Fruit fly (Drosophila melanogaster) whole organism, embryonic: ENCODE data around the gene moody.
A peak's percentile ranks its signal among the peaks of the same experiment; 100 is the strongest.

Source experiments
- CG10267 ChIP-seq: fragments of 200-800 bp; sonication (Bioruptor generic); optimal IDR thresholded peaks from 2 replicates; lab custom pipeline; 2018; ENCODE audit warnings: missing biosample characterization, mild to moderate bottlenecking, missing genetic modification characterization, moderate library complexity
- CG10462 ChIP-seq: fragments of 200-800 bp; sonication (Bioruptor generic); optimal IDR thresholded peaks from 2 replicates; lab custom pipeline; 2016; ENCODE audit warnings: missing biosample characterization, missing genetic modification characterization
- CG12659 ChIP-seq: fragments of 200-800 bp; sonication (Bioruptor generic); optimal IDR thresholded peaks from 3 replicates; lab custom pipeline; 2017; ENCODE audit warnings: mild to moderate bottlenecking, missing biosample characterization, missing genetic modification reagents, missing genetic modification characterization
- CG12744 ChIP-seq: fragments of 200-800 bp; sonication (Bioruptor generic); optimal IDR thresholded peaks from 2 replicates; lab custom pipeline; 2016; ENCODE audit warnings: missing biosample characterization, missing genetic modification characterization
- CG12769 ChIP-seq: fragments of 200-800 bp; sonication (Bioruptor generic); optimal IDR thresholded peaks from 2 replicates; lab custom pipeline; 2019; ENCODE audit warnings: missing biosample characterization, mild to moderate bottlenecking, missing genetic modification characterization, moderate library complexity
- CG13894 ChIP-seq: fragments of 200-800 bp; sonication (Bioruptor generic); optimal IDR thresholded peaks from 3 replicates; lab custom pipeline; 2018; ENCODE audit warnings: missing biosample characterization, mild to moderate bottlenecking, missing genetic modification characterization, moderate library complexity
- CG14667 ChIP-seq: fragments of 200-800 bp; sonication (Bioruptor generic); IDR thresholded peaks from 2 replicates; pipeline ENCODE4 v1.3.6; 2022; ENCODE audit warnings: missing biosample characterization, missing genetic modification characterization
- CG14860 ChIP-seq: fragments of 200-800 bp; sonication (Bioruptor generic); IDR thresholded peaks from 3 replicates; pipeline ENCODE4 v1.3.6; 2022; ENCODE audit warnings: missing biosample characterization, missing genetic modification characterization; ENCODE audit not compliant: partially characterized antibody
- CG1602 ChIP-seq: fragments of 200-800 bp; sonication (Bioruptor generic); optimal IDR thresholded peaks from 3 replicates; lab custom pipeline; 2016; ENCODE audit warnings: missing biosample characterization, missing genetic modification characterization
- CG2116 ChIP-seq: fragments of 200-800 bp; sonication (Bioruptor generic); optimal IDR thresholded peaks from 3 replicates; lab custom pipeline; 2018; ENCODE audit warnings: missing biosample characterization, mild to moderate bottlenecking, missing genetic modification characterization
- CG2129 ChIP-seq: fragments of 200-800 bp; sonication (Bioruptor generic); IDR thresholded peaks from 2 replicates; pipeline ENCODE4 v1.3.6; 2022; ENCODE audit warnings: missing biosample characterization, missing genetic modification characterization; ENCODE audit not compliant: partially characterized antibody
- CG2875 ChIP-seq: fragments of 200-800 bp; sonication (Bioruptor generic); optimal IDR thresholded peaks from 2 replicates; lab custom pipeline; 2017; ENCODE audit warnings: missing biosample characterization, mild to moderate bottlenecking, missing genetic modification characterization, missing genetic modification reagents
- CG32772 ChIP-seq: fragments of 200-800 bp; sonication (Bioruptor generic); IDR thresholded peaks from 2 replicates; pipeline ENCODE4 v1.3.6; 2022; ENCODE audit warnings: missing biosample characterization, missing genetic modification characterization
- CG3838 ChIP-seq: fragments of 200-800 bp; sonication (Bioruptor generic); optimal IDR thresholded peaks from 3 replicates; lab custom pipeline; 2016; ENCODE audit warnings: missing biosample characterization, missing genetic modification characterization
- CG42726 ChIP-seq: fragments of 200-800 bp; sonication (Bioruptor generic); IDR thresholded peaks from 2 replicates; pipeline ENCODE4 v1.3.6; 2022; ENCODE audit warnings: missing biosample characterization, missing genetic modification characterization; ENCODE audit not compliant: partially characterized antibody
- CG4617 ChIP-seq: fragments of 200-800 bp; sonication (Bioruptor generic); optimal IDR thresholded peaks from 3 replicates; lab custom pipeline; 2016; ENCODE audit warnings: missing biosample characterization, missing genetic modification characterization, borderline replicate concordance
- CG6765 ChIP-seq: fragments of 200-800 bp; sonication (Bioruptor generic); optimal IDR thresholded peaks from 3 replicates; lab custom pipeline; 2017; ENCODE audit warnings: missing biosample characterization, mild to moderate bottlenecking, missing genetic modification characterization
- CG7839 ChIP-seq: fragments of 200-800 bp; sonication (Bioruptor generic); optimal IDR thresholded peaks from 3 replicates; lab custom pipeline; 2018; ENCODE audit warnings: missing biosample characterization, mild to moderate bottlenecking, missing genetic modification characterization, moderate library complexity
- CG9727 ChIP-seq: fragments of 200-800 bp; sonication (Bioruptor generic); optimal IDR thresholded peaks from 3 replicates; lab custom pipeline; 2017; ENCODE audit warnings: missing biosample characterization, mild to moderate bottlenecking, missing genetic modification characterization
- Camta ChIP-seq: fragments of 200-800 bp; sonication (Bioruptor generic); optimal IDR thresholded peaks from 2 replicates; lab custom pipeline; 2016; ENCODE audit warnings: missing biosample characterization, missing genetic modification characterization
- CoRest ChIP-seq: fragments of 200-800 bp; sonication (Bioruptor generic); optimal IDR thresholded peaks from 3 replicates; lab custom pipeline; 2018; ENCODE audit warnings: missing biosample characterization, mild to moderate bottlenecking, missing genetic modification characterization, moderate library complexity
- Dip3 ChIP-seq: fragments of 200-800 bp; sonication (Bioruptor generic); optimal IDR thresholded peaks from 3 replicates; lab custom pipeline; 2016; ENCODE audit warnings: missing biosample characterization, missing genetic modification characterization
- Dll ChIP-seq: fragments of 200-800 bp; sonication (Bioruptor generic); IDR thresholded peaks from 4 replicates; pipeline ENCODE4 v1.3.6; 2022; ENCODE audit warnings: missing biosample characterization, missing genetic modification characterization; ENCODE audit not compliant: partially characterized antibody
- E2f2 ChIP-seq: fragments of 200-800 bp; sonication (Bioruptor generic); IDR thresholded peaks from 2 replicates; pipeline ENCODE4 v1.3.6; 2022; ENCODE audit warnings: missing biosample characterization, missing genetic modification characterization
- Eip74EF ChIP-seq, 2 experiments: fragments of 200-800 bp in 1 of 2; fragments of >200 bp in 1 of 2; sonication (Bioruptor generic) in 1 of 2; optimal IDR thresholded peaks; 2 replicates each; lab custom pipeline; 2017 to 2019; ENCODE audit warnings: missing biosample characterization in 2 of 2, missing genetic modification characterization in 2 of 2, mild to moderate bottlenecking in 1 of 2, moderate library complexity in 1 of 2
- H15 ChIP-seq: fragments of 200-800 bp; sonication (Bioruptor generic); IDR thresholded peaks from 3 replicates; pipeline ENCODE4 v1.3.6; 2022; ENCODE audit warnings: missing biosample characterization, missing genetic modification characterization
- HLH3B ChIP-seq: fragments of 200-800 bp; sonication (Bioruptor generic); IDR thresholded peaks from 2 replicates; pipeline ENCODE4 v1.3.6; 2022; ENCODE audit warnings: missing biosample characterization, missing genetic modification characterization
- Hr39 ChIP-seq: fragments of >200 bp; optimal IDR thresholded peaks from 2 replicates; lab custom pipeline; 2017
- Hsf ChIP-seq: fragments of 200-800 bp; sonication (Bioruptor generic); optimal IDR thresholded peaks from 3 replicates; lab custom pipeline; 2016; ENCODE audit warnings: missing biosample characterization, missing genetic modification characterization
- NfI ChIP-seq: fragments of 200-800 bp; sonication (Bioruptor generic); optimal IDR thresholded peaks from 3 replicates; lab custom pipeline; 2018; ENCODE audit warnings: missing biosample characterization, mild to moderate bottlenecking, missing genetic modification characterization, moderate library complexity
- PHDP ChIP-seq: fragments of 200-800 bp; sonication (Bioruptor generic); optimal IDR thresholded peaks from 3 replicates; lab custom pipeline; 2018; ENCODE audit warnings: missing biosample characterization, mild to moderate bottlenecking, missing genetic modification characterization, moderate library complexity
- Rx ChIP-seq: fragments of 200-800 bp; sonication (Bioruptor generic); IDR thresholded peaks from 2 replicates; pipeline ENCODE4 v1.3.6; 2022; ENCODE audit warnings: missing biosample characterization, missing genetic modification characterization
- Sin3A ChIP-seq: fragments of >200 bp; optimal IDR thresholded peaks from 2 replicates; lab custom pipeline; 2018
- Sry-β ChIP-seq: fragments of 200-800 bp; sonication (Bioruptor generic); optimal IDR thresholded peaks from 2 replicates; lab custom pipeline; 2018; ENCODE audit warnings: missing biosample characterization, mild to moderate bottlenecking, missing genetic modification characterization, moderate library complexity
- Sry-δ ChIP-seq: fragments of 200-800 bp; sonication (Bioruptor generic); optimal IDR thresholded peaks from 2 replicates; lab custom pipeline; 2016; ENCODE audit warnings: missing biosample characterization, missing genetic modification characterization
- Stat92E ChIP-seq, 3 experiments: fragments of >200 bp in 2 of 3; fragments of 200-800 bp in 1 of 3; sonication (Bioruptor generic) in 1 of 3; optimal IDR thresholded peaks; 2 replicates each; lab custom pipeline; 2017 to 2019; ENCODE audit warnings: missing biosample characterization in 3 of 3, missing genetic modification characterization in 3 of 3, mild to moderate bottlenecking in 1 of 3, moderate library complexity in 1 of 3
- YL-1 ChIP-seq: fragments of 200-800 bp; sonication (Bioruptor generic); optimal IDR thresholded peaks from 3 replicates; lab custom pipeline; 2017; ENCODE audit warnings: missing biosample characterization, mild to moderate bottlenecking, missing genetic modification characterization
- amos ChIP-seq: fragments of 200-800 bp; sonication (Bioruptor generic); IDR thresholded peaks from 2 replicates; pipeline ENCODE4 v1.3.6; 2022; ENCODE audit warnings: missing biosample characterization, missing genetic modification characterization; ENCODE audit not compliant: partially characterized antibody
- ato ChIP-seq: fragments of 200-800 bp; sonication (Bioruptor generic); IDR thresholded peaks from 2 replicates; pipeline ENCODE4 v1.3.6; 2022; ENCODE audit warnings: missing biosample characterization, missing genetic modification characterization; ENCODE audit not compliant: partially characterized antibody
- bbx ChIP-seq: fragments of 200-800 bp; sonication (Bioruptor generic); IDR thresholded peaks from 2 replicates; pipeline ENCODE4 v1.3.6; 2022; ENCODE audit warnings: missing biosample characterization, missing genetic modification characterization; ENCODE audit not compliant: partially characterized antibody
- fru ChIP-seq: fragments of >200 bp; optimal IDR thresholded peaks from 2 replicates; lab custom pipeline; 2017
- gcm ChIP-seq: fragments of 200-800 bp; sonication (Bioruptor generic); optimal IDR thresholded peaks from 2 replicates; lab custom pipeline; 2019; ENCODE audit warnings: missing biosample characterization, mild to moderate bottlenecking, missing genetic modification characterization, moderate library complexity
- gsb ChIP-seq: fragments of 200-800 bp; sonication (Bioruptor generic); IDR thresholded peaks from 2 replicates; pipeline ENCODE4 v1.3.6; 2022; ENCODE audit warnings: missing biosample characterization, missing genetic modification characterization
- her ChIP-seq: fragments of 200-800 bp; sonication (Bioruptor generic); optimal IDR thresholded peaks from 2 replicates; lab custom pipeline; 2016; ENCODE audit warnings: missing biosample characterization, missing genetic modification characterization
- nerfin-2 ChIP-seq: fragments of 200-800 bp; sonication (Bioruptor generic); IDR thresholded peaks from 2 replicates; pipeline ENCODE4 v1.3.6; 2022; ENCODE audit warnings: missing biosample characterization, missing genetic modification characterization; ENCODE audit not compliant: partially characterized antibody
- pan ChIP-seq, 4 experiments: fragments of >200 bp in 3 of 4; fragments of 200-800 bp in 1 of 4; sonication (Bioruptor generic) in 1 of 4; optimal IDR thresholded peaks in 3 of 4; IDR thresholded peaks in 1 of 4; 2 replicates each; pipeline versions ENCODE4 v1.3.6 to Lab custom; 2017 to 2022; ENCODE audit warnings: missing biosample characterization in 2 of 4, missing genetic modification characterization in 2 of 4, mixed read lengths in 1 of 4
- sima ChIP-seq: fragments of 200-800 bp; sonication (Bioruptor generic); optimal IDR thresholded peaks from 2 replicates; lab custom pipeline; 2016; ENCODE audit warnings: missing biosample characterization, missing genetic modification characterization
- ttk ChIP-seq: fragments of 200-800 bp; sonication (Bioruptor generic); IDR thresholded peaks from 2 replicates; pipeline ENCODE4 v2.1.2; 2022; ENCODE audit warnings: missing biosample characterization, missing genetic modification characterization
- z ChIP-seq: fragments of 200-800 bp; sonication (Bioruptor generic); IDR thresholded peaks from 3 replicates; pipeline ENCODE4 v1.3.6; 2022; ENCODE audit warnings: missing biosample characterization, missing genetic modification characterization
- zen2 ChIP-seq: fragments of 200-800 bp; sonication (Bioruptor generic); IDR thresholded peaks from 3 replicates; pipeline ENCODE4 v1.3.6; 2022; ENCODE audit warnings: missing biosample characterization, missing genetic modification characterization; ENCODE audit not compliant: partially characterized antibody

The moody gene

DNA sequence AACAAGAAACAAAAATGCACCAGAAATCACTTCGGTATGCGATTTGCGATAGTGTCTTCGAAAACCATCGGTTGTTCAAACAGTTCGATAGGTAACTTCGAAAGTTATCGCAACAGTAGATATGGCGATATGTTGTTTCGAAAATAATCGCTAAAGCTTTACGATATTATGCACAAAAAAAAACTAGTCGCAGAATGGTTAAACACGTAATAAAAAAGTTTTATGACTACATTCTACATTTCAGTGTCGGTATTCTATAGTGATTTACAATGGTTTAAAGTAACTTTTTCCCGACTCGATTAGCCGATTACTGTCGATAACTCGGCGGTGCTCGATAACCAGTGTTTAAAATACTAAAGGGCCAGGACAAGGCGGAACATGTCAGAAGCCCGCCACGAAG, 15.2 kb upstream of the moody start, which contains the start of gene CG4281 (continued):
- TF ChIP-seq CG7839 (no peak), CG13894 (tag; lab: Kevin White, UChicago) (peak; percentile 2), CG12769 (tag; lab: Kevin White, UChicago) (no peak), bbx (GFP tag; lab: Robert Waterston, UW) (peak; percentile 91), HLH3B (GFP tag; lab: Robert Waterston, UW) (no peak), CG14860 (GFP tag; lab: Robert Waterston, UW) (peak; percentile 96), pan (optimal IDR thresholded peaks at IDR 0.05; lab: Kevin White, UChicago) (no peak), pan (GFP tag; optimal IDR thresholded peaks at IDR 0.05 in 1 of 2, IDR thresholded peaks at IDR 0.05 in 1 of 2) (no peak), E2f2 (GFP tag; lab: Robert Waterston, UW) (peak; percentile 82), CG1602 (GFP tag; lab: Kevin White, UChicago) (no peak), Hsf (peak; percentile 12), CG42726 (GFP tag; lab: Robert Waterston, UW) (peak; percentile 61; the same call in 1 of the 2 replicates), Stat92E (GFP tag; optimal IDR thresholded peaks at IDR 0.05; lab: Kevin White, UChicago) (peak in 1 of 3 experiments; percentile 41), nerfin-2 (GFP tag; lab: Robert Waterston, UW) (peak; percentile 80), gcm (no peak), CG2116 (GFP tag; lab: Kevin White, UChicago) (peak; percentile 80), Camta (no peak), CG2129 (GFP tag; lab: Robert Waterston, UW) (peak; percentile 91), PHDP (tag; lab: Kevin White, UChicago) (peak; percentile 10), CG12744 (GFP tag; lab: Kevin White, UChicago) (no peak), CG6765 (GFP tag; lab: Kevin White, UChicago) (no peak), Dll (GFP tag; lab: Robert Waterston, UW) (peak; percentile 98), Rx (no peak), CG32772 (GFP tag; lab: Robert Waterston, UW) (no peak), Eip74EF (GFP tag; optimal IDR thresholded peaks at IDR 0.05; lab: Kevin White, UChicago) (peak in 1 of 2 experiments; percentile 3), Hr39 (lab: Kevin White, UChicago) (no peak), amos (GFP tag; lab: Robert Waterston, UW) (peak; percentile 90), z (GFP tag; lab: Robert Waterston, UW) (no peak), her (no peak), YL-1 (GFP tag; lab: Kevin White, UChicago) (peak; percentile 27), fru (no peak), Sry-δ (GFP tag; lab: Kevin White, UChicago) (peak; percentile 82), CoRest (tag; lab: Kevin White, UChicago) (peak; percentile 34), NfI (no peak), Dip3 (no peak), CG12659 (GFP tag; lab: Kevin White, UChicago) (peak; percentile 40), Sry-β (GFP tag; lab: Kevin White, UChicago) (peak; percentile 82), Sin3A (lab: Kevin White, UChicago) (peak; percentile 69), zen2 (peak; percentile 95), H15 (no peak), CG4617 (peak; percentile 8), CG10267 (peak; percentile 80), CG3838 (GFP tag; lab: Kevin White, UChicago) (no peak), gsb (GFP tag; lab: Robert Waterston, UW) (no peak), sima (no peak), CG14667 (no peak), CG10462 (GFP tag; lab: Kevin White, UChicago) (no peak), ato (peak; percentile 82), CG9727 (peak; percentile 11), ttk (GFP tag; lab: Robert Waterston, UW) (no peak), CG2875 (GFP tag; lab: Kevin White, UChicago) (no peak)
